Worm (Caenorhabditis elegans) whole organism, early embryonic: Measurements from ENCODE around the gene abi-1.
A peak's percentile ranks its signal among the peaks of the same experiment; 100 is the strongest.

Source experiments
- B0310.2 ChIP-seq: sonication (generic microtip); optimal IDR thresholded peaks from 2 replicates; lab custom pipeline; 2016; ENCODE audit warnings: mild to moderate bottlenecking, missing genetic modification characterization, missing compliant biosample characterization
- F13C5.2 ChIP-seq: sonication (generic microtip); optimal IDR thresholded peaks from 2 replicates; lab custom pipeline; 2017; ENCODE audit warnings: mild to moderate bottlenecking, missing genetic modification characterization, inconsistent platforms, missing compliant biosample characterization
- aly-1 ChIP-seq: sonication (generic microtip); optimal IDR thresholded peaks from 2 replicates; lab custom pipeline; 2016; ENCODE audit warnings: missing genetic modification characterization, missing compliant biosample characterization
- ama-1 ChIP-seq: fragments of 150-350 bp; optimal IDR thresholded peaks from 2 replicates; lab custom pipeline; 2014
- ceh-13 ChIP-seq: fragments of 200-800 bp; sonication (Bioruptor generic); optimal IDR thresholded peaks from 2 replicates; lab custom pipeline; 2018; ENCODE audit warnings: mild to moderate bottlenecking, missing genetic modification characterization, missing compliant biosample characterization
- ceh-36 ChIP-seq: sonication (generic microtip); optimal IDR thresholded peaks from 2 replicates; lab custom pipeline; 2016; ENCODE audit warnings: missing genetic modification characterization, inconsistent platforms, missing compliant biosample characterization
- ets-7 ChIP-seq: sonication (generic microtip); optimal IDR thresholded peaks from 2 replicates; lab custom pipeline; 2016; ENCODE audit warnings: missing genotype, missing genetic modification characterization, missing compliant biosample characterization
- flt-1 ChIP-seq: fragments of 200-800 bp; sonication (Bioruptor generic); IDR thresholded peaks from 2 replicates; pipeline ENCODE4 v1.3.6; 2022; ENCODE audit warnings: missing genetic modification characterization, missing compliant biosample characterization
- hmbx-1 ChIP-seq: sonication (generic microtip); optimal IDR thresholded peaks from 2 replicates; lab custom pipeline; 2016; ENCODE audit warnings: mild to moderate bottlenecking, missing genetic modification characterization, missing compliant biosample characterization
- hmg-4 ChIP-seq: fragments of 200-800 bp; sonication (Bioruptor generic); optimal IDR thresholded peaks from 2 replicates; lab custom pipeline; 2018; ENCODE audit warnings: mild to moderate bottlenecking, missing genetic modification characterization, missing compliant biosample characterization
- hnd-1 ChIP-seq: sonication (generic microtip); optimal IDR thresholded peaks from 2 replicates; lab custom pipeline; 2016; ENCODE audit warnings: missing genetic modification characterization, missing compliant biosample characterization
- pes-1 ChIP-seq: fragments of 200-800 bp; sonication (Bioruptor generic); IDR thresholded peaks from 2 replicates; pipeline ENCODE4 v1.3.6; 2022; ENCODE audit warnings: missing genetic modification reagents, missing genetic modification characterization, missing compliant biosample characterization
- scrt-1 ChIP-seq: fragments of 200-800 bp; sonication (Bioruptor generic); IDR thresholded peaks from 2 replicates; pipeline ENCODE4 v1.3.6; 2022; ENCODE audit warnings: missing genetic modification characterization, missing compliant biosample characterization
- sea-1 ChIP-seq: fragments of 200-800 bp; sonication (Bioruptor generic); conservative IDR thresholded peaks from 2 replicates; pipeline ENCODE4 v1.3.6; 2022; ENCODE audit warnings: missing genetic modification characterization, missing compliant biosample characterization
- tbx-11 ChIP-seq: fragments of 200-800 bp; sonication (Bioruptor generic); IDR thresholded peaks from 2 replicates; pipeline ENCODE4 v1.3.6; 2022; ENCODE audit warnings: missing genetic modification characterization, missing compliant biosample characterization
- tbx-37 ChIP-seq: fragments of 200-800 bp; sonication (Bioruptor generic); conservative IDR thresholded peaks from 2 replicates; pipeline ENCODE4 v1.3.6; 2022; ENCODE audit warnings: missing genetic modification reagents, missing genetic modification characterization, missing compliant biosample characterization
- tra-4 ChIP-seq: sonication (generic microtip); optimal IDR thresholded peaks from 2 replicates; lab custom pipeline; 2017; ENCODE audit warnings: missing genetic modification characterization, missing compliant biosample characterization

abi-1 gene

DNA sequence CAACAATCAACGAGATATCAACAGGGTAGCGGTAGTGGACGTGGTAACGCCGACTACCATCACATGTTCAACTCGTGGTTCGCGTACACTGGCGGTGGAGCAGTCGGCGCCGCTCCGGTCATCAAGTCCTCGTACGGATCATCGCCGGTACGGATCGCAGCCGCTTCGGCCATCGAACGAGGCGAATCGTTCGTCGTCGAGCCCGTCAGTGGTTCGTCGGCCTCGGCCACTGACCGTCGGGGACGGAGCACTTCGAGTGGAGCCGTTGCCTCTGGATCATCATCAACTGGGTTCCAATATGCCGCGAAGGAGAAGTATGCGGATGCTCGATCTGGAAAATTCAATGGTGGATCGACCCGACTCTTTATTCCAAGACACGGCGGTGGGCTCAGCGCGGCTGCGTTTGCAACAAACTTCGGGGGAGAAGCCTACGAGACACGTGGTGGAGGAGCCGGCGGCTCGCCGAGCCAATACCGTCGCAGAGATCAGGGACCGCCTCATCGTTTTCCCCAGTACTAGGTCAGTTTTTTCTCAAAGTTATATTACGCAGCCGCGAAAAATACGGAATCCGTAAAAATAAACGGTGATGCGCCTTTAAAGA is 17.1 kb downstream of the abi-1 start:
- no peak for TF ChIP-seq ceh-36 (tag; lab: Kevin White, UChicago)
- peak; percentile 45 for TF ChIP-seq aly-1 (tag; lab: Kevin White, UChicago)
- TF ChIP-seq scrt-1 (GFP tag; lab: Robert Waterston, UW), result 0 out of 2 replicates have a peak, but pooled peaks have one; percentile 19

DNA sequence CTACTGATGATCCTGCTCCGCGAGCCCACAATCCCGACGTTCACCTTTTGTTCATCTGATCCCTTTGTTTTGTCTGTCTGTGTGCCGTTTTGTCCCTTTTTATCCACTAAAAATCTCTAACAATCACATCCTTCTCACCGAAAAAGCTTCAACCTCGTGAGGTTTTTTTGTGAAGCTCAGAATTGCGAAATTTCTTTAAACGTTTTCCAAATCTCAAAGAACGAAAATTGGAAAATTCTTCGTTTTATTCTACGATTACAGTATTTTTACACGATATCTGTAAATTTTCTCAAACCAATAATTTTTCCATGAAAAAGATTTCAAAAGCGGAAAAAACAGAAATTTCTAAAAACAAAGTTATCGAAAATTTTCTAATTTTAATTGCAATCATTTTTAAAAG is 18.3 kb downstream of the abi-1 start:
- TF ChIP-seq ets-7 (tag; lab: Kevin White, UChicago), result no peak
- no peak for TF ChIP-seq ceh-36 (tag; lab: Kevin White, UChicago)
- TF ChIP-seq tbx-11 (GFP tag; lab: Robert Waterston, UW), result no peak
- no peak for TF ChIP-seq B0310.2 (tag; lab: Kevin White, UChicago)
- TF ChIP-seq aly-1 (tag; lab: Kevin White, UChicago), result no peak
- no peak for TF ChIP-seq scrt-1 (GFP tag; lab: Robert Waterston, UW)
- TF ChIP-seq pes-1 (GFP tag; lab: Robert Waterston, UW), result no peak
- TF ChIP-seq flt-1 (GFP tag; lab: Robert Waterston, UW), result no peak
- no peak for TF ChIP-seq ceh-13 (GFP tag; lab: Kevin White, UChicago)
- TF ChIP-seq ama-1 (lab: Kevin White, UChicago), result no peak
- no peak for TF ChIP-seq sea-1 (GFP tag; lab: Robert Waterston, UW)
- no peak for TF ChIP-seq hmbx-1 (tag; lab: Kevin White, UChicago)
- no peak for TF ChIP-seq hnd-1 (tag; lab: Kevin White, UChicago)

- peak; percentile 1 for TF ChIP-seq hmg-4 (GFP tag; lab: Kevin White, UChicago)
- no peak for TF ChIP-seq tra-4 (tag; lab: Kevin White, UChicago)
- TF ChIP-seq hmbx-1 (tag; lab: Kevin White, UChicago), result no peak
- TF ChIP-seq hnd-1 (tag; lab: Kevin White, UChicago), result no peak
- TF ChIP-seq tbx-11 (GFP tag; lab: Robert Waterston, UW), result 0 out of 2 replicates have a peak, but pooled peaks have one; percentile 13
These were observed 24.5 kb downstream of the abi-1 start for ce11 chrIII:5667952-5668489.

DNA sequence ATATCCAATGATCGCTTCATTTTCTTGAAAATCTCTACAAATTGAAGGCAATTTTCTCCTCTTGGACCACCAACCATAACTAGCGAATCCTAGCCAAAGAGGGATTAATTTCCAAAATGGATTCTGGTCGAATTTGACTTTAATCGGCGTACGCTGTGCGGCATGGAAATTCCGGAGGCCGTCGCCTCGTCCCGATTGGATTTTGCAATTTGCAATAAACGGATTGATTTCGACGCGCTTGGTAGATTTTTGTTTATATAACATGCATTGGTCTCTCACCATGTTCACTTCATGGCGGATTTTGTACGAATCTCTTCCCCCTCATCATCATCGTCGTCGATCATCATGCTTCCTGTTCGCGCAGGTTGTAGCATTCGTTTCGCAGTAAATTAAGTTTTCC is 26.8 kb downstream of the abi-1 start:
- TF ChIP-seq ceh-36 (tag; lab: Kevin White, UChicago), result no peak
- no peak for TF ChIP-seq ceh-13 (GFP tag; lab: Kevin White, UChicago)
- no peak for TF ChIP-seq ets-7 (tag; lab: Kevin White, UChicago)
- no peak for TF ChIP-seq ama-1 (lab: Kevin White, UChicago)
- no peak for TF ChIP-seq tbx-11 (GFP tag; lab: Robert Waterston, UW)
- no peak for TF ChIP-seq scrt-1 (GFP tag; lab: Robert Waterston, UW)
- no peak for TF ChIP-seq hmg-4 (GFP tag; lab: Kevin White, UChicago)
- TF ChIP-seq hnd-1 (tag; lab: Kevin White, UChicago), result no peak
- no peak for TF ChIP-seq F13C5.2 (tag; lab: Kevin White, UChicago)
- TF ChIP-seq B0310.2 (tag; lab: Kevin White, UChicago), result no peak
- no peak for TF ChIP-seq hmbx-1 (tag; lab: Kevin White, UChicago)

- no peak for TF ChIP-seq F13C5.2 (tag; lab: Kevin White, UChicago)
- no peak for TF ChIP-seq aly-1 (tag; lab: Kevin White, UChicago)
- TF ChIP-seq sea-1 (GFP tag; lab: Robert Waterston, UW), result no peak
- no peak for TF ChIP-seq pes-1 (GFP tag; lab: Robert Waterston, UW)
- TF ChIP-seq tbx-11 (GFP tag; lab: Robert Waterston, UW), result no peak
These were observed 27.3 kb downstream of the abi-1 start for ce11 chrIII:5665278-5665677.

- TF ChIP-seq F13C5.2 (tag; lab: Kevin White, UChicago) (no peak), hmg-4 (GFP tag; lab: Kevin White, UChicago) (no peak), scrt-1 (GFP tag; lab: Robert Waterston, UW) (no peak), hmbx-1 (tag; lab: Kevin White, UChicago) (no peak), tra-4 (tag; lab: Kevin White, UChicago) (no peak), aly-1 (tag; lab: Kevin White, UChicago) (no peak), ceh-13 (GFP tag; lab: Kevin White, UChicago) (no peak), hnd-1 (tag; lab: Kevin White, UChicago) (no peak), ama-1 (lab: Kevin White, UChicago) (no peak)
These were observed 28.6 kb downstream of the abi-1 start, which contains the start of gene par-3 for ce11 chrIII:5663933-5664332. TSS of gene par-3 (plus strand) at chrIII:5664233.

DNA sequence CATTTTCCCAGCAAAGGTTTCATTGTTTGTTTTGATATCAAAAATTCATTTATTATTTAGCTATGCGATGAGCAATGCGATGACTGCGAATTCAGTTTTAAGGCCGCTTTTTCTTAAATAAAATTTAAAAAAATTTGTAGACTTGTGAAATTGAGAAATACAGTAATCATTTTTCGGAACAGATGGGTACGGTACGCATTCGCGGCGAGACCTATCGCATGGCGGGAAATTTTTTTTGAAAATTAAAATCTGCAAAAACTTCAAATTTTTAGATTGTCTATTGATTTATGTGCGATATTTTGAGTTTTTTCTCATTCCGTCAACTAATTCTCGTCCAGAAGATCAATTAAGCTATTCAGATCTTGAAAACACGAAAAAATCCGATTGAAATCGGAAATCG is 29.0 kb downstream of the abi-1 start:
- TF ChIP-seq hnd-1 (tag; lab: Kevin White, UChicago), result no peak
- no peak for TF ChIP-seq tbx-11 (GFP tag; lab: Robert Waterston, UW)
- no peak for TF ChIP-seq flt-1 (GFP tag; lab: Robert Waterston, UW)

- TF ChIP-seq ceh-13 (GFP tag; lab: Kevin White, UChicago) (no peak), scrt-1 (GFP tag; lab: Robert Waterston, UW) (no peak), hnd-1 (tag; lab: Kevin White, UChicago) (no peak), hmg-4 (GFP tag; lab: Kevin White, UChicago) (no peak), tbx-11 (GFP tag; lab: Robert Waterston, UW) (no peak), pes-1 (GFP tag; lab: Robert Waterston, UW) (no peak), tbx-37 (GFP tag; lab: Robert Waterston, UW) (no peak), ceh-36 (tag; lab: Kevin White, UChicago) (no peak), sea-1 (GFP tag; lab: Robert Waterston, UW) (no peak), flt-1 (GFP tag; lab: Robert Waterston, UW) (no peak), F13C5.2 (tag; lab: Kevin White, UChicago) (no peak)
These were observed 31.6 kb downstream of the abi-1 start, which contains the start of gene F54E7.6 for ce11 chrIII:5660976-5661375. TSS of gene F54E7.6 (minus strand) at chrIII:5661085.
